Fruit fly (Drosophila melanogaster) whole organism: ENCODE data around the gene CG43759.
A peak's percentile ranks its signal among the peaks of the same experiment; 100 is the strongest.

ENCODE experiments used
- CG8478 ChIP-seq: fragments of >200 bp; optimal IDR thresholded peaks from 2 replicates; lab custom pipeline; 2018; ENCODE audit warnings: inconsistent platforms
- Dll ChIP-seq: fragments of >200 bp; optimal IDR thresholded peaks from 2 replicates; lab custom pipeline; 2017
- EcR ChIP-seq, 2 experiments: fragments of >200 bp; optimal IDR thresholded peaks; 2 replicates each; lab custom pipeline; 2017; ENCODE audit warnings: missing biosample characterization in 2 of 2, missing genetic modification characterization in 2 of 2, missing genetic modification reagents in 2 of 2
- pan ChIP-seq: fragments of >200 bp; optimal IDR thresholded peaks from 2 replicates; lab custom pipeline; 2017
- psq ChIP-seq: fragments of >200 bp; optimal IDR thresholded peaks from 2 replicates; lab custom pipeline; 2017
- usp ChIP-seq: fragments of >200 bp; optimal IDR thresholded peaks from 2 replicates; lab custom pipeline; 2017; ENCODE audit warnings: missing biosample characterization, missing genetic modification characterization, mixed read lengths

- no peak for TF ChIP-seq usp (GFP tag; lab: Kevin White, UChicago)
- TF ChIP-seq pan (lab: Kevin White, UChicago), result peak; percentile 6
- no peak for TF ChIP-seq CG8478 (lab: Kevin White, UChicago)
- TF ChIP-seq psq (lab: Kevin White, UChicago), result no peak
- TF ChIP-seq Dll (lab: Kevin White, UChicago), result no peak
- TF ChIP-seq EcR (GFP tag; optimal IDR thresholded peaks at IDR 0.05; lab: Kevin White, UChicago), result no peak
These were observed 12.6 kb upstream of the CG43759 start for dm6 chrX:18917585-18917984.
